Fruit fly (Drosophila melanogaster) whole organism, prepupa: ENCODE results near the gene mrn.

Source experiments
- Blimp-1 ChIP-seq: fragments of 200-800 bp; sonication (Bioruptor generic); optimal IDR thresholded peaks from 3 replicates; lab custom pipeline; 2017; ENCODE audit warnings: missing biosample characterization, missing genetic modification characterization, mild to moderate bottlenecking, moderate library complexity, missing genetic modification reagents
- CG10631 ChIP-seq: fragments of 200-800 bp; sonication (Bioruptor generic); optimal IDR thresholded peaks from 2 replicates; lab custom pipeline; 2016; ENCODE audit warnings: missing biosample characterization, missing genetic modification characterization
- CG10669 ChIP-seq: fragments of 200-800 bp; sonication (Bioruptor generic); optimal IDR thresholded peaks from 3 replicates; lab custom pipeline; 2018; ENCODE audit warnings: missing biosample characterization, mild to moderate bottlenecking, missing genetic modification characterization, moderate library complexity
- CG11294 ChIP-seq: fragments of 200-800 bp; sonication (Bioruptor generic); IDR thresholded peaks from 2 replicates; pipeline ENCODE4 v1.3.6; 2022; ENCODE audit warnings: missing biosample characterization, missing genetic modification characterization
- CG11762 ChIP-seq: fragments of 200-800 bp; sonication (Bioruptor generic); optimal IDR thresholded peaks from 3 replicates; lab custom pipeline; 2016; ENCODE audit warnings: missing biosample characterization, missing genetic modification characterization; ENCODE audit not compliant: insufficient read depth
- CG15336 ChIP-seq: fragments of 200-800 bp; sonication (Bioruptor generic); IDR thresholded peaks from 2 replicates; pipeline ENCODE4 v1.3.6; 2022; ENCODE audit warnings: missing biosample characterization, missing genetic modification characterization
- CG3032 ChIP-seq: fragments of 200-800 bp; optimal IDR thresholded peaks from 2 replicates; lab custom pipeline; 2019; ENCODE audit warnings: missing biosample characterization, mild to moderate bottlenecking, missing genetic modification characterization, moderate library complexity
- CG31627 ChIP-seq: fragments of 200-800 bp; sonication (Bioruptor generic); optimal IDR thresholded peaks from 3 replicates; lab custom pipeline; 2016; ENCODE audit warnings: missing biosample characterization, missing genetic modification characterization
- CG32006 ChIP-seq: fragments of 200-800 bp; sonication (Bioruptor generic); optimal IDR thresholded peaks from 3 replicates; lab custom pipeline; 2017; ENCODE audit warnings: missing biosample characterization, mild to moderate bottlenecking, missing genetic modification characterization
- CG34406 ChIP-seq: fragments of 200-800 bp; sonication (Bioruptor generic); optimal IDR thresholded peaks from 3 replicates; lab custom pipeline; 2016; ENCODE audit warnings: missing biosample characterization, missing genetic modification characterization
- CG3919 ChIP-seq: fragments of 200-800 bp; sonication (Bioruptor generic); optimal IDR thresholded peaks from 3 replicates; lab custom pipeline; 2016; ENCODE audit warnings: missing biosample characterization, missing genetic modification characterization
- CG6163 ChIP-seq: fragments of 200-800 bp; sonication (Bioruptor generic); IDR thresholded peaks from 3 replicates; pipeline ENCODE4 v1.3.6; 2022; ENCODE audit warnings: missing biosample characterization, missing genetic modification characterization
- CG6792 ChIP-seq: fragments of 200-800 bp; sonication (Bioruptor generic); optimal IDR thresholded peaks from 3 replicates; lab custom pipeline; 2016; ENCODE audit warnings: missing biosample characterization, missing genetic modification characterization
- CG6854 ChIP-seq: fragments of 200-800 bp; sonication (Bioruptor generic); optimal IDR thresholded peaks from 2 replicates; lab custom pipeline; 2017; ENCODE audit warnings: missing biosample characterization, mild to moderate bottlenecking, missing genetic modification characterization
- CG7368 ChIP-seq: fragments of 200-800 bp; sonication (Bioruptor generic); optimal IDR thresholded peaks from 3 replicates; lab custom pipeline; 2016; ENCODE audit warnings: missing biosample characterization, missing genetic modification characterization
- CG8119 ChIP-seq: fragments of 200-800 bp; sonication (Bioruptor generic); IDR thresholded peaks from 3 replicates; pipeline ENCODE4 v1.3.6; 2022; ENCODE audit warnings: missing biosample characterization, missing genetic modification characterization
- CG8632 ChIP-seq: fragments of 200-800 bp; sonication (Bioruptor generic); optimal IDR thresholded peaks from 3 replicates; lab custom pipeline; 2016; ENCODE audit warnings: missing biosample characterization, missing genetic modification characterization
- CG9139 ChIP-seq: fragments of 200-800 bp; sonication (Bioruptor generic); optimal IDR thresholded peaks from 3 replicates; lab custom pipeline; 2017; ENCODE audit warnings: missing biosample characterization, mild to moderate bottlenecking, missing genetic modification characterization
- Eip93F ChIP-seq: fragments of 200-800 bp; sonication (Bioruptor generic); optimal IDR thresholded peaks from 2 replicates; lab custom pipeline; 2016; ENCODE audit warnings: missing biosample characterization, mild to moderate bottlenecking, missing genetic modification characterization
- Ets21C ChIP-seq: fragments of 200-800 bp; sonication (Bioruptor generic); optimal IDR thresholded peaks from 3 replicates; lab custom pipeline; 2016; ENCODE audit warnings: missing biosample characterization, missing genetic modification characterization
- Met ChIP-seq: fragments of 200-800 bp; sonication (Bioruptor generic); optimal IDR thresholded peaks from 3 replicates; lab custom pipeline; 2016; ENCODE audit warnings: missing biosample characterization, missing genetic modification characterization
- OdsH ChIP-seq: fragments of 200-800 bp; sonication (Bioruptor generic); optimal IDR thresholded peaks from 3 replicates; lab custom pipeline; 2016; ENCODE audit warnings: missing biosample characterization, missing genetic modification characterization
- Smox ChIP-seq: fragments of 200-800 bp; sonication (Bioruptor generic); optimal IDR thresholded peaks from 3 replicates; lab custom pipeline; 2016; ENCODE audit warnings: missing biosample characterization, missing genetic modification characterization
- Sox14 ChIP-seq: fragments of 200-800 bp; sonication (Bioruptor generic); optimal IDR thresholded peaks from 3 replicates; lab custom pipeline; 2016; ENCODE audit warnings: missing biosample characterization, missing genetic modification characterization
- Sox15 ChIP-seq: fragments of 200-800 bp; sonication (Bioruptor generic); optimal IDR thresholded peaks from 3 replicates; lab custom pipeline; 2016; ENCODE audit warnings: missing biosample characterization, missing genetic modification characterization
- achi ChIP-seq: fragments of 200-800 bp; sonication (Bioruptor generic); optimal IDR thresholded peaks from 3 replicates; lab custom pipeline; 2016; ENCODE audit warnings: missing biosample characterization, missing genetic modification characterization
- cyc ChIP-seq: fragments of 200-800 bp; sonication (Bioruptor generic); optimal IDR thresholded peaks from 3 replicates; lab custom pipeline; 2016; ENCODE audit warnings: missing biosample characterization, missing genetic modification characterization
- dac ChIP-seq: fragments of 200-800 bp; sonication (Bioruptor generic); optimal IDR thresholded peaks from 2 replicates; lab custom pipeline; 2017; ENCODE audit warnings: missing biosample characterization, mild to moderate bottlenecking, missing genetic modification characterization
- dsx ChIP-seq: fragments of 200-800 bp; optimal IDR thresholded peaks from 3 replicates; lab custom pipeline; 2019; ENCODE audit warnings: missing biosample characterization, mild to moderate bottlenecking, missing genetic modification characterization, moderate library complexity; ENCODE audit not compliant: poor library complexity, severe bottlenecking
- eg ChIP-seq: fragments of 200-800 bp; sonication (Bioruptor generic); IDR thresholded peaks from 3 replicates; pipeline ENCODE4 v1.3.6; 2022; ENCODE audit warnings: missing biosample characterization, missing genetic modification characterization
- esn ChIP-seq: fragments of 200-800 bp; sonication (Bioruptor generic); optimal IDR thresholded peaks from 2 replicates; lab custom pipeline; 2016; ENCODE audit warnings: missing biosample characterization, mild to moderate bottlenecking, missing genetic modification characterization, moderate library complexity
- fd59A ChIP-seq: fragments of 200-800 bp; sonication (Bioruptor generic); optimal IDR thresholded peaks from 2 replicates; lab custom pipeline; 2017; ENCODE audit warnings: missing biosample characterization, mild to moderate bottlenecking, missing genetic modification characterization, missing genetic modification reagents
- fd85E ChIP-seq: fragments of 200-800 bp; sonication (Bioruptor generic); optimal IDR thresholded peaks from 3 replicates; lab custom pipeline; 2016; ENCODE audit warnings: missing biosample characterization, missing genetic modification characterization
- fkh ChIP-seq: fragments of 200-800 bp; sonication (Bioruptor generic); optimal IDR thresholded peaks from 3 replicates; lab custom pipeline; 2017; ENCODE audit warnings: missing biosample characterization, mild to moderate bottlenecking, missing genetic modification characterization, moderate library complexity
- lz ChIP-seq: fragments of 200-800 bp; sonication (Bioruptor generic); optimal IDR thresholded peaks from 3 replicates; lab custom pipeline; 2016; ENCODE audit warnings: missing biosample characterization, missing genetic modification characterization
- salr ChIP-seq, 2 experiments: fragments of 200-800 bp; sonication (Bioruptor generic); optimal IDR thresholded peaks; 3 replicates each; lab custom pipeline; 2016 to 2018; ENCODE audit warnings: missing biosample characterization in 2 of 2, missing genetic modification characterization in 2 of 2, mild to moderate bottlenecking in 1 of 2
- spab ChIP-seq: fragments of 200-800 bp; sonication (Bioruptor generic); optimal IDR thresholded peaks from 2 replicates; lab custom pipeline; 2017; ENCODE audit warnings: missing biosample characterization, mild to moderate bottlenecking, missing genetic modification characterization, missing genetic modification reagents
- svp ChIP-seq: fragments of 200-800 bp; sonication (Bioruptor generic); peaks from one replicate; lab custom pipeline; 2016; ENCODE audit warnings: missing biosample characterization, missing genetic modification characterization
- vri ChIP-seq: fragments of 200-800 bp; sonication (Bioruptor generic); optimal IDR thresholded peaks from 3 replicates; lab custom pipeline; 2016; ENCODE audit warnings: missing biosample characterization, mild to moderate bottlenecking, missing genetic modification characterization

The mrn gene

DNA sequence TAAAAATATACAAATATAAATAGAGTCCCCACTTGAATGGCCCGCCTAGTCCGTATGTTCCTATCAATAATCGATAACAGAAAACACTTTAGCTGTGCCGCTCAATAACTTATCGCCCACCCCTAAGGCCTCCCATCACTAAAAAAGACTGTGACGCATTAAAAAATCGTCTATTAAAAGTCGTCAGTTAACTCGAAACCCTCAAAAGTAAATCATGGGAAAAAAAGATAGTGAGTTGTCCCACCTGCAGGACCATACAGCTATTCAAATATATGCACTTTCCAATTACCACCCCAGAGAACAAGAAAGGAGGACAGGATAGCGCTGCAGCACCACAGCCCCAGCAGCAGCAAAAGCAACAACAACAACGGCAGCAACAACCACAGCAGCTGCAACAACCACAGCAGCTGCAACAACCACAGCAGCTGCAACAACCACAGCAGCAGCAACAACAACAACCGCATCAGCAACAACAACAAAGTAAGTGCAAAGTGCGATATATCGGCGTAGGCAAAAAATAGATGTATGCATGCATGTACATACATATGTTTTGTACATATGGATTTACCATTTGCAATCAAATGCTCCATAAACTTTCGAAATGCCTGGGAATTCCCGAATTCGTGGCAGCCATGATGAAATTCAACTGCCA, 26.2 kb downstream of the mrn start, which contains the start of gene AGO2 (continued):
- no peak for TF ChIP-seq fd59A (GFP tag; lab: Kevin White, UChicago)
- peak; percentile 60 for TF ChIP-seq fd85E (GFP tag; lab: Kevin White, UChicago)
- TF ChIP-seq CG7368 (GFP tag; lab: Kevin White, UChicago): peak; percentile 84
- no peak for TF ChIP-seq CG10631
- no peak for TF ChIP-seq lz (GFP tag; lab: Kevin White, UChicago)
- TF ChIP-seq Met (GFP tag; lab: Kevin White, UChicago): peak; percentile 19
- TF ChIP-seq Eip93F (GFP tag; lab: Kevin White, UChicago): no peak
- TF ChIP-seq Ets21C (GFP tag; lab: Kevin White, UChicago): no peak
- TF ChIP-seq salr (GFP tag; optimal IDR thresholded peaks at IDR 0.05; lab: Kevin White, UChicago): no peak
- TF ChIP-seq Smox: no peak
- peak; percentile 56 for TF ChIP-seq dac (GFP tag; lab: Kevin White, UChicago)
- TF ChIP-seq cyc (GFP tag; lab: Kevin White, UChicago): no peak
- peak; percentile 55 for TF ChIP-seq svp
- TF ChIP-seq CG34406 (GFP tag; lab: Kevin White, UChicago): no peak
- TF ChIP-seq Sox14: peak; percentile 18
- TF ChIP-seq CG3032 (tag; lab: Kevin White, UChicago): peak; percentile 85
- no peak for TF ChIP-seq CG6163 (GFP tag; lab: Robert Waterston, UW)
- no peak for TF ChIP-seq CG6792 (GFP tag; lab: Kevin White, UChicago)
- no peak for TF ChIP-seq OdsH
- peak; percentile 80 for TF ChIP-seq CG9139
- peak; percentile 85 for TF ChIP-seq CG3919 (GFP tag; lab: Kevin White, UChicago)
- TF ChIP-seq CG8119: no peak

DNA sequence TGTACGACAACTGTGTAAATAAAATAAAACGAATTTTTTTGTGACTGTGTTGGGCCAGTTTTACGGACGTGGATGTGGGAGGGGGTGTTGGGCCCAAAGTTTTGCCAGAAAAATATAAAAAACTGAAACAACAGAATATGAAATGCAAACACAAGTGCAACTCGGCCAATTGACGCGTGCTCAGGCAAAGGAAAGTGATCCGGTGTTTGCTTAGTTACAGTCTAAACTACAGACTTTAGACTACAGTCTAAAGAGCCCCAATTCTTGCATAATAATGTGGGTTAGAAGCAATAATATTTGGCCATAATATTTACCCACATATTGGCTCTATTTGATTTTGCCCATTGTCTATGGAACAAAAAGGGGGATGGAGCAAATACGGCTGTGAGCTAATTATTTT, 31.5 kb downstream of the mrn start:
- TF ChIP-seq CG10669 (GFP tag; lab: Kevin White, UChicago) (no peak), CG15336 (GFP tag; lab: Robert Waterston, UW) (no peak), vri (GFP tag; lab: Kevin White, UChicago) (peak; percentile 50), CG11294 (GFP tag; lab: Robert Waterston, UW) (no peak), CG11762 (GFP tag; lab: Kevin White, UChicago) (no peak), Smox (no peak), CG9139 (no peak), fkh (GFP tag; lab: Kevin White, UChicago) (peak; percentile 86)
- TF ChIP-seq, all 60 proteins: peak for 2

DNA sequence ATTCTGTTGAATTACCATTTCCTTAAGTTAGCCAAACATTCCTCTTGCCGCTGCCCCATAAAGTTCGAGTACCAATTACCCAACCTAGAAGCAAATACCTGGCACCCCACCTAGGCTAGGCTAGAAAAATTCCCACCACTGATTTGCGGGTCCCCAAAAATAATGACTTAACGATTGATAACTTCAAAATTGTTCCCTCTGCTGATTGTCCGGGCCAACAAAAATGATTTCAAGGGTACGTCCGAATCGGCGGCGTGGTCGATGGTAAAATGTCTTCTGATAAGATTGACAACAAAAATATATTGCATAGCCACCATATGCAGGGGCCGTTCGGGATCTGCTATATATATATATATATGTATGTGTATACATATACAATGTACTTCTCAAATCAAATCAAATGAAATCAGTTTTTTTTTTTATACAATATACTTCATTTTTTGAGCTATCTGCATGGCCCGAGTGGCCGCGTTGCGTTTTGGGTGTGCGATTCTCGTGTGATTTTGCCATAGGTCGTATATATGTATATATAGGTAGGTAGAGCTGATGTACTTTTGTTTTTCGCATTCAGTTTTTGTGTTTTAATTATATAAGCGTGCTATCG, 33.0 kb downstream of the mrn start:
- TF ChIP-seq cyc (GFP tag; lab: Kevin White, UChicago) (no peak), vri (GFP tag; lab: Kevin White, UChicago) (peak; percentile 94)

DNA sequence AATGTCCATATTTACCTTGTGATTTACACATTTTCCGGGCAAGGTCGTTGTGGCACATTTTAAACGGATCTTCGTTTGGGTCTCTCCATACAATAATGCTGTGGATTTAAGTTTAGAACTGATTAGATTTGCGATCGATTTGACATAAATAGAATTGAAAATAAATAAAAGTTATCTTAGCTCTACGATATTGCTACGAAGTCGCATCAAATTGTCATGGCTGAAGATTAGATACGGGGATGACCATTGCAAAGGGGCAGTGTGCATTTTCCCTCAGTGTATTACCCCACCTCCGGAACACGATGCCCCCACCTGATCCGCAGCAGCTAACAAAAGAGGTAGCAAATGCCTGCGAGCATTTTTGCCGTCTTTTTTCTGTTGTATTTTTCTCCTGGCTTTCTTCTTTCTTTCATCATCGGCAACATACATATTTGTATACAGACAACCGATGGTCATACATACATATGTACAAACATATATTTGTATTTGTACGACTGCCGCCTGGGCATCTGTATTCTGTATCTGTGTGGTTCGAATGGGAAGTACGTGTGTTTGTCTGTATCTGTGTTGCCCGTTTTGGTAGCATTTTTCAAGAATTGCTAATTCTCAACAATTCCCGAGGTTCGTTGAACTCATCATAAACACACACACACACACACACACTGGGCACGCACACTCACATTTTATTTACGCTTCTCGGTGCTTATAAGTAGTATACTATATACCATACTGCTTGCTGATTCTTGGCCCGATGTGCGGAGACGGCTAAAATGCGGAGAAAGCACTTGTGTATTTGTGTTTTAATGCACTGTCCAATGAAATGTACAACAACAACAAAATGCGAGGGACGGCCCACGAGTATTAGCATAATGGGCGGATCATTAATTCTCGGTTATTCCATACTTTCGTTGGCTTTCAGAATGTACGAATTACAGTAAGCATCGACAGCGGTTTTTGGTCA, 35.6 kb downstream of the mrn start:
- TF ChIP-seq CG6854 (peak; percentile 39), spab (GFP tag; lab: Kevin White, UChicago) (no peak), CG8119 (no peak), CG11294 (GFP tag; lab: Robert Waterston, UW) (no peak), esn (peak; percentile 59), dsx (GFP tag; lab: Kevin White, UChicago) (no peak), Sox15 (GFP tag; lab: Kevin White, UChicago) (no peak), achi (no peak), Sox14 (peak; percentile 35), CG6792 (GFP tag; lab: Kevin White, UChicago) (peak; percentile 22), fkh (GFP tag; lab: Kevin White, UChicago) (peak; percentile 33), CG32006 (GFP tag; lab: Kevin White, UChicago) (peak; percentile 74), CG11762 (GFP tag; lab: Kevin White, UChicago) (no peak), CG8632 (no peak), Smox (peak; percentile 46), CG10631 (peak; percentile 44), Met (GFP tag; lab: Kevin White, UChicago) (peak; percentile 65), salr (GFP tag; optimal IDR thresholded peaks at IDR 0.05; lab: Kevin White, UChicago) (peak in 1 of 2 experiments; percentile 43), cyc (GFP tag; lab: Kevin White, UChicago) (peak; percentile 59), CG7368 (GFP tag; lab: Kevin White, UChicago) (no peak), Blimp-1 (GFP tag; lab: Kevin White, UChicago) (peak; percentile 36), CG9139 (no peak), CG31627 (GFP tag; lab: Kevin White, UChicago) (peak; percentile 47), CG3919 (GFP tag; lab: Kevin White, UChicago) (peak; percentile 6), eg (GFP tag; lab: Robert Waterston, UW) (no peak), CG3032 (tag; lab: Kevin White, UChicago) (no peak)
